Worm (Caenorhabditis elegans) whole organism, L3 larva: ENCODE measurements around the gene R11D1.13.

ENCODE experiments used
- R02D3.7 ChIP-seq: fragments of 150-350 bp; optimal IDR thresholded peaks from 2 replicates; lab custom pipeline; 2014; ENCODE audit warnings: missing biosample characterization, missing genetic modification characterization
- daf-12 ChIP-seq: fragments of 150-350 bp; optimal IDR thresholded peaks from 2 replicates; lab custom pipeline; 2014; ENCODE audit warnings: missing biosample characterization, missing genetic modification reagents, missing genetic modification characterization
- elt-1 ChIP-seq: fragments of 150-350 bp; optimal IDR thresholded peaks from 2 replicates; lab custom pipeline; 2014; ENCODE audit warnings: missing biosample characterization, missing genetic modification characterization
- fkh-10 ChIP-seq: sonication (generic microtip); optimal IDR thresholded peaks from 2 replicates; lab custom pipeline; 2017; ENCODE audit warnings: missing biosample characterization, missing genetic modification reagents, missing genetic modification characterization
- jun-1 ChIP-seq: fragments of 150-350 bp; optimal IDR thresholded peaks from 2 replicates; lab custom pipeline; 2014; ENCODE audit warnings: missing biosample characterization, missing genetic modification reagents, missing genetic modification characterization
- nhr-237 ChIP-seq: fragments of 150-350 bp; optimal IDR thresholded peaks from 2 replicates; lab custom pipeline; 2014; ENCODE audit warnings: missing biosample characterization, missing genetic modification characterization
- nhr-28 ChIP-seq: fragments of 150-350 bp; optimal IDR thresholded peaks from 2 replicates; lab custom pipeline; 2014; ENCODE audit warnings: missing biosample characterization, missing genetic modification characterization
- nhr-43 ChIP-seq: sonication (generic microtip); optimal IDR thresholded peaks from 2 replicates; lab custom pipeline; 2016; ENCODE audit warnings: mild to moderate bottlenecking, missing genetic modification characterization, missing compliant biosample characterization; ENCODE audit not compliant: poor library complexity, severe bottlenecking
- nhr-67 ChIP-seq: fragments of 150-350 bp; optimal IDR thresholded peaks from 2 replicates; lab custom pipeline; 2014; ENCODE audit warnings: missing biosample characterization, missing genetic modification characterization
- nhr-77 ChIP-seq: fragments of 150-350 bp; optimal IDR thresholded peaks from 2 replicates; lab custom pipeline; 2014; ENCODE audit warnings: missing biosample characterization, missing genetic modification characterization
- unc-39 ChIP-seq: sonication (generic microtip); optimal IDR thresholded peaks from 4 replicates; lab custom pipeline; 2017; ENCODE audit warnings: missing biosample characterization, missing genetic modification characterization
- unc-62 ChIP-seq: fragments of 150-350 bp; sonication (generic microtip); optimal IDR thresholded peaks from 4 replicates; lab custom pipeline; 2014; ENCODE audit warnings: missing biosample characterization, missing genetic modification reagents, missing genetic modification characterization

ce11 chrV:12697364-12697901 is 29.5 kb upstream of the R11D1.13 start, which contains the start of gene istr-1:
- TF ChIP-seq nhr-28 = no peak
- TF ChIP-seq nhr-77 = no peak
- no peak for TF ChIP-seq nhr-67 (tag; lab: Kevin White, UChicago)
- TF ChIP-seq nhr-43 (tag; lab: Kevin White, UChicago) = no peak
- TF ChIP-seq elt-1 (tag; lab: Kevin White, UChicago) = no peak
- no peak for TF ChIP-seq nhr-237 (tag; lab: Kevin White, UChicago)
- TF ChIP-seq unc-62 (GFP tag; lab: Kevin White, UChicago) = no peak
- peak; percentile 16 for TF ChIP-seq jun-1 (tag; lab: Kevin White, UChicago)
- TF ChIP-seq R02D3.7 (tag; lab: Kevin White, UChicago) = no peak
- no peak for TF ChIP-seq unc-39 (tag; lab: Kevin White, UChicago)
- TF ChIP-seq daf-12 = no peak
- TF ChIP-seq fkh-10 = no peak
